Worm (Caenorhabditis elegans): Measurements from ENCODE around the gene F55H2.7.

F55H2.7 gene

ce11 chrIII:9490783-9491547 lies 25.1 kb downstream of the F55H2.7 start, which contains the start of the genes dars-1 and ctr-9:
dars-1 (minus strand) TSS chrIII:9491215.
ctr-9 (plus strand) TSS chrIII:9491396.
- no peak for TF ChIP-seq lsl-1 (GFP tag; optimal IDR thresholded peaks at IDR 0.05)
- TF ChIP-seq F39B2.1 (GFP tag; IDR thresholded peaks at IDR 0.05): no peak
- no peak for TF ChIP-seq mcd-1 (GFP tag; IDR thresholded peaks at IDR 0.05)
- TF ChIP-seq B0035.1 (tag; optimal IDR thresholded peaks at IDR 0.05): no peak
- no peak for TF ChIP-seq snpc-1.3 (tag; optimal IDR thresholded peaks at IDR 0.05; ENCODE audit: insufficient read depth)
- TF ChIP-seq Y53G8AR.9 (GFP tag; conservative IDR thresholded peaks at IDR 0.05): 0 out of 2 replicates have a peak, but pooled peaks have one; percentile 42
- no peak for TF ChIP-seq ztf-28 (GFP tag; IDR thresholded peaks at IDR 0.05)
- TF ChIP-seq cebp-1 (GFP tag; IDR thresholded peaks at IDR 0.05): peak; percentile 30; the same call in 1 of the 2 replicates
- peak; percentile 87 for TF ChIP-seq cebp-1 (tag; optimal IDR thresholded peaks at IDR 0.05)
- no peak for TF ChIP-seq lsy-27 (tag; optimal IDR thresholded peaks at IDR 0.05; ENCODE audit: borderline replicate concordance, insufficient read depth)
- TF ChIP-seq cebp-2 (GFP tag; IDR thresholded peaks at IDR 0.05): no peak
- no peak for TF ChIP-seq unc-62 (GFP tag; optimal IDR thresholded peaks at IDR 0.05)
- no peak for TF ChIP-seq Y79H2A.3 (GFP tag; conservative IDR thresholded peaks at IDR 0.05)
- TF ChIP-seq snpc-3.4 (tag; optimal IDR thresholded peaks at IDR 0.05): peak; percentile 0
- TF ChIP-seq lin-35 (GFP tag; optimal IDR thresholded peaks at IDR 0.05): no peak

- TF ChIP-seq F55B11.4 (tag; optimal IDR thresholded peaks at IDR 0.05; ENCODE audit: borderline replicate concordance, insufficient read depth) (no peak), gei-17 (GFP tag; optimal IDR thresholded peaks at IDR 0.05) (no peak), rcor-1 (GFP tag; IDR thresholded peaks at IDR 0.05) (no peak), sdz-38 (tag; optimal IDR thresholded peaks at IDR 0.05) (no peak), nhr-80 (tag; optimal IDR thresholded peaks at IDR 0.05) (no peak), pbrm-1 (GFP tag; IDR thresholded peaks at IDR 0.05) (no peak), hlh-12 (tag; optimal IDR thresholded peaks at IDR 0.05) (no peak), ceh-40 (GFP tag; IDR thresholded peaks at IDR 0.05) (no peak), akir-1 (GFP tag; optimal IDR thresholded peaks at IDR 0.05) (no peak), lin-54 (GFP tag; optimal IDR thresholded peaks at IDR 0.05) (no peak), lin-40 (tag; optimal IDR thresholded peaks at IDR 0.05) (no peak), nfya-1 (tag; optimal IDR thresholded peaks at IDR 0.05; ENCODE audit: borderline replicate concordance, insufficient read depth) (no peak), B0035.1 (tag; optimal IDR thresholded peaks at IDR 0.05) (no peak), snpc-4 (GFP tag; optimal IDR thresholded peaks at IDR 0.05) (no peak), snpc-4 (tag; optimal IDR thresholded peaks at IDR 0.05) (no peak), mes-4 (tag; optimal IDR thresholded peaks at IDR 0.05) (no peak), mcd-1 (GFP tag; IDR thresholded peaks at IDR 0.05) (no peak), athp-1 (tag; optimal IDR thresholded peaks at IDR 0.05) (no peak), egrh-3 (GFP tag; IDR thresholded peaks at IDR 0.05) (no peak), xnd-1 (tag; optimal IDR thresholded peaks at IDR 0.05) (no peak)
These were observed 26.2 kb downstream of the F55H2.7 start for ce11 chrIII:9489798-9490197.

- TF ChIP-seq pbrm-1 (GFP tag; IDR thresholded peaks at IDR 0.05): no peak
- no peak for TF ChIP-seq lir-1 (GFP tag; conservative IDR thresholded peaks at IDR 0.05)
- TF ChIP-seq him-1 (tag; optimal IDR thresholded peaks at IDR 0.05): peak; percentile 9
These were observed 27.6 kb downstream of the F55H2.7 start, which contains the start of gene nlp-36 for ce11 chrIII:9488431-9488830. nlp-36 (plus strand) TSS chrIII:9488731.
